Fruit fly (Drosophila melanogaster): ENCODE results near the gene CG14137.

DNA sequence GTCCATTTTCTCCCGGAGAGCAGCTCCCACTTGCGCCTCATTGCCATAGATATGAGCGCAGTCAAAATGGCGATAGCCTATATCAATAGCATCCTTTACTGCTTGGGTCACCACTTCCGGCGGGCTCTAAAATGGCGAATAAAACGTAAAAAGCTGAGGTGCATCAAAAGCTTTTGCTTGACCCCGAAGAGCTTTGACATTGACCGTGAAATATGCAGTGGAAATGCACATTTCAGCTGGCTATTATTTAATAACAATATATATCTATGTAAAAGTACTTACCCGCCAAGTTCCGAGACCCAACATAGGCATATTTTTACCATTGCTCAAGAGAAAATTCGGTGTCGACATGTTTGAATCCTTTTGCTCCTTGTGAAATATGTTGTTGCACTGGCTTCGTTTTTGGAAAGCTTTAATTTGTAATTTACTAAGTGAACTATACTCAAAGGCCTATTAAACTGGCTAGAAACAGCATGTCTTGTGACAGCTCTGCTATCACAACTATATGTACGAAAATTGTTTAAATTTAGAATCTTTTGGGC is 25.8 kb upstream of the CG14137 start, which contains the start of gene CG6083:
- TF ChIP-seq CG8301 (tag; optimal IDR thresholded peaks at IDR 0.05) (no peak), Pif1A (GFP tag; optimal IDR thresholded peaks at IDR 0.05) (no peak), CG4496 (GFP tag; IDR thresholded peaks at IDR 0.05) (no peak), CG34367 (tag; optimal IDR thresholded peaks at IDR 0.05) (no peak), gl (tag; optimal IDR thresholded peaks at IDR 0.05) (no peak), CG14655 (GFP tag; optimal IDR thresholded peaks at IDR 0.05) (no peak), D1 (tag; optimal IDR thresholded peaks at IDR 0.05) (no peak), EcR (GFP tag; optimal IDR thresholded peaks at IDR 0.05) (no peak), CG32121 (GFP tag; IDR thresholded peaks at IDR 0.05) (no peak)
